Fruit fly (Drosophila melanogaster): ENCODE measurements around the gene CG6763.

The CG6763 gene

DNA sequence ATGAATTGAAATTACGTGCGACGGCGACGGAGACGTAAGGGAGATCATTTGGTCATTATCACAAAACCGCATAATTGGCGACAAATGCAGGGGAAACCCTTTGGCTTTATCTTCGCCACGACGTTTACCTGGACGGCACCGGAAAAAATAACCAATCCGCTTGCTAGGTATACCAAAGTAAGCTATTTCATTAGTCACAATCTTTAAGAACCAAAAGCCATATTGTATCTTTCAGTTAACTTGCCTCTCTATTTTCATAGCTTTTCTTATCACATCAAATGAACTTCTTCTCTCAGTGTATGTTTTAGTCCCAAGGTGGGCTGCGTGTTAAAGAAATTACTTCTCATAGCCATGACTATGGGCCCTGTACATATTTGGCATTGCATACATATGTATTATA is 31.8 kb downstream of the CG6763 start (continued):
- TF ChIP-seq MESR4 (GFP tag; optimal IDR thresholded peaks at IDR 0.05) (no peak), CG1024 (GFP tag; IDR thresholded peaks at IDR 0.05) (no peak), dimm (GFP tag; IDR thresholded peaks at IDR 0.05) (no peak), CG43689 (GFP tag; IDR thresholded peaks at IDR 0.05) (no peak), CG7372 (GFP tag; IDR thresholded peaks at IDR 0.05) (no peak), ranshi (GFP tag; IDR thresholded peaks at IDR 0.05) (no peak), Hr3 (GFP tag; optimal IDR thresholded peaks at IDR 0.05) (peak; percentile 1), D (optimal IDR thresholded peaks at IDR 0.05) (no peak), D (GFP tag; optimal IDR thresholded peaks at IDR 0.05) (no peak), p53 (GFP tag; optimal IDR thresholded peaks at IDR 0.05) (no peak), abd-A (tag; optimal IDR thresholded peaks at IDR 0.05) (no peak), Max (GFP tag; optimal IDR thresholded peaks at IDR 0.05) (no peak), chm (GFP tag; IDR thresholded peaks at IDR 0.05) (no peak), CG5245 (GFP tag; optimal IDR thresholded peaks at IDR 0.05) (no peak), fd102C (GFP tag; optimal IDR thresholded peaks at IDR 0.05) (no peak), dysf (GFP tag; IDR thresholded peaks at IDR 0.05) (peak; percentile 46; the same call in 1 of the 3 replicates), Jarid2 (GFP tag; optimal IDR thresholded peaks at IDR 0.05) (peak; percentile 22), dmrt11E (tag; optimal IDR thresholded peaks at IDR 0.05) (peak; percentile 41), wdn (GFP tag; IDR thresholded peaks at IDR 0.05) (no peak), h (optimal IDR thresholded peaks at IDR 0.05) (no peak), tup (GFP tag; optimal IDR thresholded peaks at IDR 0.05) (no peak), CG32772 (GFP tag; IDR thresholded peaks at IDR 0.05) (0 out of 2 replicates have a peak, but pooled peaks have one; percentile 28), E2f2 (GFP tag; IDR thresholded peaks at IDR 0.05) (0 out of 2 replicates have a peak, but pooled peaks have one; percentile 23), kni (GFP tag; optimal IDR thresholded peaks at IDR 0.05) (no peak), gcm2 (GFP tag; optimal IDR thresholded peaks at IDR 0.05) (no peak), sens (GFP tag) (peak; percentile 80), CG15269 (tag; optimal IDR thresholded peaks at IDR 0.05) (no peak), sr (GFP tag; IDR thresholded peaks at IDR 0.05) (no peak), Dip3 (GFP tag; optimal IDR thresholded peaks at IDR 0.05) (no peak), CG4820 (GFP tag; optimal IDR thresholded peaks at IDR 0.05) (peak; percentile 24), CTCF (GFP tag; optimal IDR thresholded peaks at IDR 0.05) (no peak), CG17361 (GFP tag; IDR thresholded peaks at IDR 0.05) (no peak), CG13775 (GFP tag; optimal IDR thresholded peaks at IDR 0.05) (peak; percentile 4), CG10147 (GFP tag; optimal IDR thresholded peaks at IDR 0.05) (no peak), YL-1 (GFP tag; optimal IDR thresholded peaks at IDR 0.05) (no peak), twi (tag; optimal IDR thresholded peaks at IDR 0.05) (no peak), sug (tag; optimal IDR thresholded peaks at IDR 0.05) (no peak), CG42726 (GFP tag; IDR thresholded peaks at IDR 0.05; ENCODE audit: partially characterized antibody) (no peak), CG7963 (GFP tag; IDR thresholded peaks at IDR 0.05; ENCODE audit: partially characterized antibody) (no peak), chn (GFP tag; optimal IDR thresholded peaks at IDR 0.05) (peak; percentile 4), Xbp1 (GFP tag; optimal IDR thresholded peaks at IDR 0.05) (peak; percentile 40), phol (tag; optimal IDR thresholded peaks at IDR 0.05) (peak; percentile 10), kay (GFP tag; optimal IDR thresholded peaks at IDR 0.05) (no peak), CG32767 (GFP tag; IDR thresholded peaks at IDR 0.05) (no peak), CG12391 (tag; optimal IDR thresholded peaks at IDR 0.05) (peak; percentile 31), oc (tag; optimal IDR thresholded peaks at IDR 0.05) (no peak), ara (GFP tag; IDR thresholded peaks at IDR 0.05) (0 out of 2 replicates have a peak, but pooled peaks have one; percentile 29), ssp (GFP tag; IDR thresholded peaks at IDR 0.05) (no peak), pros (GFP tag; optimal IDR thresholded peaks at IDR 0.05) (no peak), CG18764 (GFP tag; optimal IDR thresholded peaks at IDR 0.05) (no peak), CG13894 (tag; optimal IDR thresholded peaks at IDR 0.05) (no peak), HmgD (GFP tag; optimal IDR thresholded peaks at IDR 0.05) (no peak), CG7745 (tag; optimal IDR thresholded peaks at IDR 0.05) (no peak)

Data from whole organism, embryonic.